Fruit fly (Drosophila melanogaster) whole organism, embryonic: Measurements from ENCODE around the gene Tmx3.
A peak's percentile ranks its signal among the peaks of the same experiment; 100 is the strongest.

Experiments
- Blimp-1 ChIP-seq: fragments of 200-800 bp; sonication (Bioruptor generic); optimal IDR thresholded peaks from 3 replicates; lab custom pipeline; 2018; ENCODE audit warnings: missing biosample characterization, missing genetic modification characterization, mild to moderate bottlenecking, moderate library complexity, missing genetic modification reagents
- Bteb2 ChIP-seq: fragments of 200-800 bp; sonication (Bioruptor generic); optimal IDR thresholded peaks from 2 replicates; lab custom pipeline; 2016; ENCODE audit warnings: missing biosample characterization, missing genetic modification characterization
- CG10321 ChIP-seq: fragments of 200-800 bp; sonication (Bioruptor generic); IDR thresholded peaks from 2 replicates; pipeline ENCODE4 v1.3.6; 2022; ENCODE audit warnings: missing biosample characterization, missing genetic modification characterization
- CG10979 ChIP-seq: fragments of 200-800 bp; sonication (Bioruptor generic); optimal IDR thresholded peaks from 2 replicates; lab custom pipeline; 2018; ENCODE audit warnings: missing biosample characterization, mild to moderate bottlenecking, missing genetic modification characterization, moderate library complexity
- CG11456 ChIP-seq: fragments of 200-800 bp; sonication (Bioruptor generic); IDR thresholded peaks from 3 replicates; pipeline ENCODE4 v1.3.6; 2022; ENCODE audit warnings: missing biosample characterization, missing genetic modification characterization
- CG11504 ChIP-seq: fragments of 200-800 bp; sonication (Bioruptor generic); optimal IDR thresholded peaks from 3 replicates; lab custom pipeline; 2019; ENCODE audit warnings: missing biosample characterization, mild to moderate bottlenecking, missing genetic modification characterization, moderate library complexity
- CG12219 ChIP-seq: fragments of 200-800 bp; sonication (Bioruptor generic); optimal IDR thresholded peaks from 3 replicates; lab custom pipeline; 2018; ENCODE audit warnings: missing biosample characterization, mild to moderate bottlenecking, missing genetic modification characterization
- CG12236 ChIP-seq: fragments of 200-800 bp; sonication (Bioruptor generic); optimal IDR thresholded peaks from 2 replicates; lab custom pipeline; 2016; ENCODE audit warnings: missing biosample characterization, missing genetic modification characterization
- CG14710 ChIP-seq: fragments of 200-800 bp; sonication (Bioruptor generic); optimal IDR thresholded peaks from 3 replicates; lab custom pipeline; 2019; ENCODE audit warnings: missing biosample characterization, mild to moderate bottlenecking, missing genetic modification characterization, moderate library complexity
- CG17328 ChIP-seq: fragments of 200-800 bp; sonication (Bioruptor generic); IDR thresholded peaks from 2 replicates; pipeline ENCODE4 v1.3.6; 2022; ENCODE audit warnings: missing biosample characterization, missing genetic modification characterization
- CG18262 ChIP-seq: fragments of 200-800 bp; optimal IDR thresholded peaks from 3 replicates; lab custom pipeline; 2019; ENCODE audit warnings: missing biosample characterization, mild to moderate bottlenecking, missing genetic modification characterization, moderate library complexity
- CG1832 ChIP-seq: fragments of 200-800 bp; sonication (Bioruptor generic); optimal IDR thresholded peaks from 2 replicates; lab custom pipeline; 2017; ENCODE audit warnings: missing biosample characterization, mild to moderate bottlenecking, missing genetic modification characterization, inconsistent platforms
- CG18764 ChIP-seq: fragments of 200-800 bp; sonication (Bioruptor generic); optimal IDR thresholded peaks from 3 replicates; lab custom pipeline; 2016; ENCODE audit warnings: missing biosample characterization, missing genetic modification characterization
- CG2129 ChIP-seq: fragments of 200-800 bp; sonication (Bioruptor generic); IDR thresholded peaks from 2 replicates; pipeline ENCODE4 v1.3.6; 2022; ENCODE audit warnings: missing biosample characterization, missing genetic modification characterization; ENCODE audit not compliant: partially characterized antibody
- CG2712 ChIP-seq: fragments of 200-800 bp; optimal IDR thresholded peaks from 3 replicates; lab custom pipeline; 2019; ENCODE audit warnings: missing biosample characterization, mild to moderate bottlenecking, missing genetic modification characterization, moderate library complexity
- CG30403 ChIP-seq: fragments of 200-800 bp; sonication (Bioruptor generic); optimal IDR thresholded peaks from 3 replicates; lab custom pipeline; 2016; ENCODE audit warnings: missing biosample characterization, missing genetic modification characterization
- CG31441 ChIP-seq: fragments of 200-800 bp; sonication (Bioruptor generic); IDR thresholded peaks from 2 replicates; pipeline ENCODE4 v1.3.6; 2022; ENCODE audit warnings: missing biosample characterization, missing genetic modification characterization
- CG32532 ChIP-seq: fragments of 200-800 bp; sonication (Bioruptor generic); IDR thresholded peaks from 2 replicates; pipeline ENCODE4 v1.3.6; 2022; ENCODE audit warnings: missing biosample characterization, missing genetic modification characterization
- CG4424 ChIP-seq: fragments of 200-800 bp; sonication (Bioruptor generic); optimal IDR thresholded peaks from 3 replicates; lab custom pipeline; 2016; ENCODE audit warnings: missing biosample characterization, missing genetic modification characterization
- CG6689 ChIP-seq: fragments of 200-800 bp; sonication (Bioruptor generic); IDR thresholded peaks from 2 replicates; pipeline ENCODE4 v1.3.6; 2022; ENCODE audit warnings: missing biosample characterization, missing genetic modification characterization
- CG7556 ChIP-seq: fragments of 200-800 bp; sonication (Bioruptor generic); optimal IDR thresholded peaks from 2 replicates; lab custom pipeline; 2017; ENCODE audit warnings: missing biosample characterization, mild to moderate bottlenecking, missing genetic modification characterization
- CG7839 ChIP-seq: fragments of 200-800 bp; sonication (Bioruptor generic); optimal IDR thresholded peaks from 3 replicates; lab custom pipeline; 2018; ENCODE audit warnings: missing biosample characterization, mild to moderate bottlenecking, missing genetic modification characterization, moderate library complexity
- CG8290 ChIP-seq, 3 experiments: fragments of 200-800 bp; sonication (Bioruptor generic); optimal IDR thresholded peaks; 2 replicates each; lab custom pipeline; 2016 to 2019; ENCODE audit warnings: missing biosample characterization in 3 of 3, missing genetic modification characterization in 3 of 3, mild to moderate bottlenecking in 2 of 3, moderate library complexity in 1 of 3
- CG9876 ChIP-seq: fragments of 200-800 bp; sonication (Bioruptor generic); optimal IDR thresholded peaks from 2 replicates; lab custom pipeline; 2016; ENCODE audit warnings: missing biosample characterization, missing genetic modification characterization
- Camta ChIP-seq: fragments of 200-800 bp; sonication (Bioruptor generic); optimal IDR thresholded peaks from 2 replicates; lab custom pipeline; 2016; ENCODE audit warnings: missing biosample characterization, missing genetic modification characterization
- Dref ChIP-seq: fragments of 200-800 bp; sonication (Bioruptor generic); IDR thresholded peaks from 2 replicates; pipeline ENCODE4 v1.3.6; 2022; ENCODE audit warnings: missing biosample characterization, missing genetic modification characterization
- Drgx ChIP-seq: fragments of 200-800 bp; sonication (Bioruptor generic); IDR thresholded peaks from 2 replicates; pipeline ENCODE4 v1.3.6; 2022; ENCODE audit warnings: missing biosample characterization, missing genetic modification characterization
- Gug ChIP-seq: fragments of 200-800 bp; sonication (Bioruptor generic); IDR thresholded peaks from 4 replicates; pipeline ENCODE4 v1.3.6; 2022; ENCODE audit warnings: missing biosample characterization, missing genetic modification characterization
- Hmr ChIP-seq: fragments of 200-800 bp; sonication (Bioruptor generic); optimal IDR thresholded peaks from 3 replicates; lab custom pipeline; 2017; ENCODE audit warnings: mild to moderate bottlenecking, missing biosample characterization, missing genetic modification reagents, missing genetic modification characterization
- Hr3 ChIP-seq: fragments of 200-800 bp; sonication (Bioruptor generic); optimal IDR thresholded peaks from 3 replicates; lab custom pipeline; 2016; ENCODE audit warnings: missing biosample characterization, missing genetic modification characterization
- Oli ChIP-seq: fragments of 200-800 bp; sonication (Bioruptor generic); optimal IDR thresholded peaks from 2 replicates; lab custom pipeline; 2018; ENCODE audit warnings: missing biosample characterization, mild to moderate bottlenecking, missing genetic modification characterization, moderate library complexity
- Opbp ChIP-seq: fragments of 200-800 bp; sonication (Bioruptor generic); IDR thresholded peaks from 3 replicates; pipeline ENCODE4 v1.3.6; 2022; ENCODE audit warnings: missing biosample characterization, missing genetic modification characterization; ENCODE audit not compliant: partially characterized antibody
- Ravus ChIP-seq: fragments of 200-800 bp; sonication (Bioruptor generic); IDR thresholded peaks from 2 replicates; pipeline ENCODE4 v1.3.6; 2022; ENCODE audit warnings: missing biosample characterization, missing genetic modification characterization
- Sox100B ChIP-seq: fragments of 200-800 bp; sonication (Bioruptor generic); optimal IDR thresholded peaks from 3 replicates; lab custom pipeline; 2018; ENCODE audit warnings: missing biosample characterization, mild to moderate bottlenecking, missing genetic modification characterization
- Sry-β ChIP-seq: fragments of 200-800 bp; sonication (Bioruptor generic); optimal IDR thresholded peaks from 2 replicates; lab custom pipeline; 2018; ENCODE audit warnings: missing biosample characterization, mild to moderate bottlenecking, missing genetic modification characterization, moderate library complexity
- Ssrp ChIP-seq: fragments of 200-800 bp; sonication (Bioruptor generic); optimal IDR thresholded peaks from 2 replicates; lab custom pipeline; 2018; ENCODE audit warnings: missing biosample characterization, mild to moderate bottlenecking, missing genetic modification characterization, moderate library complexity
- bsh ChIP-seq, 2 experiments: fragments of 200-800 bp; sonication (Bioruptor generic); optimal IDR thresholded peaks; 2 replicates each; lab custom pipeline; 2017 to 2018; ENCODE audit warnings: mild to moderate bottlenecking in 2 of 2, missing biosample characterization in 2 of 2, missing genetic modification characterization in 2 of 2, moderate library complexity in 1 of 2
- dmrt99B ChIP-seq: fragments of 200-800 bp; sonication (Bioruptor generic); optimal IDR thresholded peaks from 2 replicates; lab custom pipeline; 2018; ENCODE audit warnings: missing biosample characterization, mild to moderate bottlenecking, missing genetic modification characterization, moderate library complexity
- fd96Cb ChIP-seq: fragments of 200-800 bp; sonication (Bioruptor generic); optimal IDR thresholded peaks from 2 replicates; lab custom pipeline; 2018; ENCODE audit warnings: missing biosample characterization, mild to moderate bottlenecking, missing genetic modification characterization, moderate library complexity
- gcm ChIP-seq: fragments of 200-800 bp; sonication (Bioruptor generic); optimal IDR thresholded peaks from 2 replicates; lab custom pipeline; 2019; ENCODE audit warnings: missing biosample characterization, mild to moderate bottlenecking, missing genetic modification characterization, moderate library complexity
- gem ChIP-seq: fragments of 200-800 bp; sonication (Bioruptor generic); optimal IDR thresholded peaks from 2 replicates; lab custom pipeline; 2019; ENCODE audit warnings: missing biosample characterization, mild to moderate bottlenecking, missing genetic modification characterization, moderate library complexity
- mirr ChIP-seq: fragments of 200-800 bp; sonication (Bioruptor generic); optimal IDR thresholded peaks from 3 replicates; lab custom pipeline; 2018; ENCODE audit warnings: missing biosample characterization, mild to moderate bottlenecking, missing genetic modification characterization
- phol ChIP-seq: fragments of 200-800 bp; sonication (Bioruptor generic); optimal IDR thresholded peaks from 3 replicates; lab custom pipeline; 2018; ENCODE audit warnings: missing biosample characterization, mild to moderate bottlenecking, missing genetic modification characterization, moderate library complexity
- row ChIP-seq: fragments of 200-800 bp; sonication (Bioruptor generic); IDR thresholded peaks from 3 replicates; pipeline ENCODE4 v1.3.6; 2022; ENCODE audit warnings: missing biosample characterization, missing genetic modification characterization
- shn ChIP-seq: fragments of 200-800 bp; sonication (Bioruptor generic); optimal IDR thresholded peaks from 3 replicates; lab custom pipeline; 2016; ENCODE audit warnings: missing biosample characterization, missing genetic modification characterization
- so ChIP-seq: fragments of 200-800 bp; sonication (Bioruptor generic); IDR thresholded peaks from 3 replicates; pipeline ENCODE4 v1.3.6; 2022; ENCODE audit warnings: missing biosample characterization, missing genetic modification characterization
- tap ChIP-seq: fragments of 200-800 bp; optimal IDR thresholded peaks from 3 replicates; lab custom pipeline; 2019; ENCODE audit warnings: missing biosample characterization, mild to moderate bottlenecking, missing genetic modification characterization, moderate library complexity
- unpg ChIP-seq: fragments of 200-800 bp; sonication (Bioruptor generic); optimal IDR thresholded peaks from 3 replicates; lab custom pipeline; 2018; ENCODE audit warnings: missing biosample characterization, mild to moderate bottlenecking, missing genetic modification characterization, moderate library complexity

The Tmx3 gene

dm6 chr3L:16211156-16211935 lies 17.6 kb upstream of the Tmx3 start (continued):
- TF ChIP-seq CG32532 (GFP tag; lab: Robert Waterston, UW) (0 out of 2 replicates have a peak, but pooled peaks have one; percentile 30), Camta (no peak), CG12236 (GFP tag; lab: Kevin White, UChicago) (no peak), CG11504 (tag; lab: Kevin White, UChicago) (peak; percentile 59), dmrt99B (tag; lab: Kevin White, UChicago) (peak; percentile 61), Hr3 (GFP tag; lab: Kevin White, UChicago) (peak; percentile 12), unpg (GFP tag; lab: Kevin White, UChicago) (peak; percentile 19), Drgx (GFP tag; lab: Robert Waterston, UW) (peak; percentile 54), Oli (tag; lab: Kevin White, UChicago) (peak; percentile 48), fd96Cb (peak; percentile 23), tap (tag; lab: Kevin White, UChicago) (no peak), CG10979 (tag; lab: Kevin White, UChicago) (peak; percentile 8), mirr (GFP tag; lab: Kevin White, UChicago) (no peak), CG7839 (tag; lab: Kevin White, UChicago) (peak; percentile 17), CG8290 (GFP tag; optimal IDR thresholded peaks at IDR 0.05; lab: Kevin White, UChicago) (no peak), CG8290 (tag; optimal IDR thresholded peaks at IDR 0.05; lab: Kevin White, UChicago) (peak in 1 of 2 experiments; percentile 40), row (GFP tag; lab: Robert Waterston, UW) (no peak), CG9876 (GFP tag; lab: Kevin White, UChicago) (no peak), Ssrp (tag; lab: Kevin White, UChicago) (no peak), CG31441 (GFP tag; lab: Robert Waterston, UW) (peak; percentile 25; the same call in 1 of the 2 replicates), CG14710 (tag; lab: Kevin White, UChicago) (peak; percentile 34), CG1832 (GFP tag; lab: Kevin White, UChicago) (peak; percentile 74), shn (GFP tag; lab: Kevin White, UChicago) (peak; percentile 12), CG18764 (GFP tag; lab: Kevin White, UChicago) (no peak), CG2712 (tag; lab: Kevin White, UChicago) (peak; percentile 2), bsh (GFP tag; optimal IDR thresholded peaks at IDR 0.05; lab: Kevin White, UChicago) (peak; percentile 3 to 72), gcm (no peak), Dref (no peak), CG4424 (GFP tag; lab: Kevin White, UChicago) (peak; percentile 20), Ravus (GFP tag; lab: Robert Waterston, UW) (no peak), Gug (GFP tag; lab: Robert Waterston, UW) (no peak), CG18262 (tag; lab: Kevin White, UChicago) (peak; percentile 39), Opbp (GFP tag; lab: Robert Waterston, UW) (0 out of 3 replicates have a peak, but pooled peaks have one; percentile 9), phol (tag; lab: Kevin White, UChicago) (peak; percentile 46), CG6689 (peak; percentile 10; the same call in 1 of the 2 replicates), CG11456 (GFP tag; lab: Robert Waterston, UW) (no peak), CG30403 (GFP tag; lab: Kevin White, UChicago) (peak; percentile 34), Blimp-1 (GFP tag; lab: Kevin White, UChicago) (peak; percentile 15), Hmr (GFP tag; lab: Kevin White, UChicago) (no peak), CG7556 (GFP tag; lab: Kevin White, UChicago) (peak; percentile 56), gem (peak; percentile 60), Bteb2 (no peak), CG17328 (GFP tag; lab: Robert Waterston, UW) (no peak), CG2129 (GFP tag; lab: Robert Waterston, UW) (no peak), CG12219 (no peak), Sry-β (no peak), CG10321 (GFP tag; lab: Robert Waterston, UW) (peak; percentile 82), Sox100B (GFP tag; lab: Kevin White, UChicago) (peak; percentile 25), so (GFP tag; lab: Robert Waterston, UW) (no peak)
